Worm (Caenorhabditis elegans) whole organism, dauer: Measurements from ENCODE around the gene dhhc-1.

Experiments
- unc-62 ChIP-seq: sonication (generic microtip); optimal IDR thresholded peaks from 2 replicates; lab custom pipeline; 2017; ENCODE audit warnings: missing biosample characterization, missing genetic modification reagents, missing genetic modification characterization

dhhc-1 gene

ce11 chrX:15073479-15073878, 26.7 kb downstream of the dhhc-1 start:
- no peak for TF ChIP-seq unc-62 (GFP tag; lab: Kevin White, UChicago)

ce11 chrX:15072877-15073276, 27.3 kb downstream of the dhhc-1 start:
- TF ChIP-seq unc-62 (GFP tag; lab: Kevin White, UChicago): no peak

ce11 chrX:15070137-15070536, 30.1 kb downstream of the dhhc-1 start:
- no peak for TF ChIP-seq unc-62 (GFP tag; lab: Kevin White, UChicago)

ce11 chrX:15069242-15069641, 31.0 kb downstream of the dhhc-1 start, which contains the start of gene mam-6:
TSS of gene mam-6 (minus strand) at chrX:15069342.
- TF ChIP-seq unc-62 (GFP tag; lab: Kevin White, UChicago): no peak

- no peak for TF ChIP-seq unc-62 (GFP tag; lab: Kevin White, UChicago)
Observed at ce11 chrX:15060303-15060702, 39.9 kb downstream of the dhhc-1 start, which contains the start of gene fbxa-96. TSS of gene fbxa-96 (minus strand) at chrX:15060403.

- TF ChIP-seq unc-62 (GFP tag; lab: Kevin White, UChicago): no peak
Observed at ce11 chrX:15057900-15058299, 42.3 kb downstream of the dhhc-1 start.

ce11 chrX:15056737-15057136, 43.5 kb downstream of the dhhc-1 start, which contains the start of gene H03G16.5:
TSS of gene H03G16.5 (minus strand) at chrX:15056837.
- TF ChIP-seq unc-62 (GFP tag; lab: Kevin White, UChicago): no peak

ce11 chrX:15055914-15056313, 44.3 kb downstream of the dhhc-1 start, which contains the start of gene H03G16.7:
TSS of gene H03G16.7 (minus strand) at chrX:15056014.
- no peak for TF ChIP-seq unc-62 (GFP tag; lab: Kevin White, UChicago)

- TF ChIP-seq unc-62 (GFP tag; lab: Kevin White, UChicago): no peak
Observed at ce11 chrX:15053223-15053933, 46.8 kb downstream of the dhhc-1 start, which contains the start of gene H03G16.1. TSS of gene H03G16.1 (plus strand) at chrX:15053883.

ce11 chrX:15052385-15052784, 47.8 kb downstream of the dhhc-1 start, which contains the start of gene H03G16.6:
TSS of gene H03G16.6 (plus strand) at chrX:15052685.
- TF ChIP-seq unc-62 (GFP tag; lab: Kevin White, UChicago): no peak

- TF ChIP-seq unc-62 (GFP tag; lab: Kevin White, UChicago): no peak
Observed at ce11 chrX:15050006-15050405, 50.2 kb downstream of the dhhc-1 start.
